In the genomic region with DNA sequence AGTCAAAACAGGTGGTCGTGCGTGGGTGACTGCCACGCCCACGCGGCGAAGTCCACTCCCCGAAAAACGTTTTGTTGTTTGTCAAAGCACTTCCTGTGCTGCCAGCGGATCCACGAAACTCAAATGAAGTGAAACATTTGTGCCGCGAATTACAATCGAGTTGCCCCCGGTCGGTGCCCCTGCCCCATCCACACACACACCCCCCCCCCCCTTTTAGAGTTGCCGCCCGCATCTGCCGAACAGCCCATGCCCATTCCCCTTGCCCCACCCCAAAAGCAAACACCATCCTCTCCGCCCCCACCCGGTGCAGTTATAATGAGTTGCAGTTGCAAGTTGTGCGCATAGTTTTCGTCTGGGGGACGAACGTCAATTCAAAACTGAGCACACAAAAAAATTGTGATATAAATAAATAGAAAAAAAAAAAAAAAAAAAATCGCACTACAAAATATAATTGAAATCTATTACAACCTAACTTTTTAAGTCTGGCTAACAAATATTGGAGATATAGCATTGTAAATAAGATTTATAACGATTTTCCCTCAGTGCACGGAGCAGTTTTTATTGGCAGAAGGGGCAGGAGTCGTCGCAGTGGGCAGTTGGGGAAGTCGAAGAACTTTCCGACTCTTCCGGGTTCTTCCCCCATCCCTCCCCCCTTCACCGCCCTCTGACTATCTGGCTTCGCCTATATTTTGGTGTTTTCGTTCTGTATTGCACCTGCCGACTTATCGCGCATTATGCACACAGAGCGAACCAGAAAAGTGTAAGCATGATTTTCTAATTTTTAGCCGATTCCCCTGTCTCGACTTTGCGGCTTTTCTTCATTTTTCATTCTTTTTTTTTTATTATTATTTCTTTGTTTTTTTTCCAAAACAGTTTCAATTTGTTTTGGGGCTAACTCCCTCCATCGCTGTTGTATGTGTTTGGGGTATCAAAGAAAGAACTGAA, we compare ENCODE assay signal across 1 fruit fly cellular context.
TF ChIP-seq lines count a peak whose summit lies in the region.

No protein-coding gene starts in this region.

TF ChIP-seq in whole organism, embryonic, 481 proteins besides CTCF, POLR2A, EP300 and RAD21 (continued from another document and continues in another):
- TF ChIP-seq lov (optimal IDR thresholded peaks at IDR 0.05; lab: Kevin White, UChicago) (no peak), lov (GFP tag; IDR thresholded peaks at IDR 0.05; lab: Robert Waterston, UW) (peak; percentile 80), CG32532 (GFP tag; IDR thresholded peaks at IDR 0.05; lab: Robert Waterston, UW) (no peak), dpn (GFP tag; optimal IDR thresholded peaks at IDR 0.05; lab: Kevin White, UChicago) (peak; percentile 6 to 39), Blimp-1 (GFP tag; optimal IDR thresholded peaks at IDR 0.05; lab: Kevin White, UChicago) (peak; percentile 84), org-1 (GFP tag; optimal IDR thresholded peaks at IDR 0.05; lab: Kevin White, UChicago) (no peak), C15 (GFP tag; IDR thresholded peaks at IDR 0.05; lab: Robert Waterston, UW) (no peak), PHDP (tag; optimal IDR thresholded peaks at IDR 0.05; lab: Kevin White, UChicago) (peak; percentile 61), fd3F (GFP tag; optimal IDR thresholded peaks at IDR 0.05; lab: Kevin White, UChicago) (no peak), inv (GFP tag; IDR thresholded peaks at IDR 0.05; lab: Robert Waterston, UW; ENCODE audit: partially characterized antibody) (no peak), CG9876 (GFP tag; optimal IDR thresholded peaks at IDR 0.05; lab: Kevin White, UChicago) (peak; percentile 3), Dip3 (GFP tag; optimal IDR thresholded peaks at IDR 0.05; lab: Kevin White, UChicago) (no peak), CG7987 (GFP tag; optimal IDR thresholded peaks at IDR 0.05; lab: Kevin White, UChicago) (no peak), toy (GFP tag; IDR thresholded peaks at IDR 0.05; lab: Robert Waterston, UW) (no peak), eyg (GFP tag; optimal IDR thresholded peaks at IDR 0.05; lab: Kevin White, UChicago) (no peak), CG10366 (GFP tag; IDR thresholded peaks at IDR 0.05; lab: Robert Waterston, UW) (peak; percentile 38), CG33557 (GFP tag; optimal IDR thresholded peaks at IDR 0.05; lab: Kevin White, UChicago) (peak; percentile 26), vnd (GFP tag; IDR thresholded peaks at IDR 0.05; lab: Robert Waterston, UW; ENCODE audit: partially characterized antibody) (no peak), emc (GFP tag; optimal IDR thresholded peaks at IDR 0.05; lab: Kevin White, UChicago) (no peak), CG10979 (tag; optimal IDR thresholded peaks at IDR 0.05; lab: Kevin White, UChicago) (peak; percentile 84), chm (GFP tag; IDR thresholded peaks at IDR 0.05; lab: Robert Waterston, UW) (peak; percentile 65; the same call in 1 of the 2 replicates), CoRest (tag; optimal IDR thresholded peaks at IDR 0.05; lab: Kevin White, UChicago) (peak; percentile 51), klu (GFP tag; IDR thresholded peaks at IDR 0.05; lab: Robert Waterston, UW) (no peak), CG30403 (GFP tag; optimal IDR thresholded peaks at IDR 0.05; lab: Kevin White, UChicago) (peak; percentile 43), CG3995 (GFP tag; optimal IDR thresholded peaks at IDR 0.05; lab: Kevin White, UChicago) (no peak), CG4328 (GFP tag; optimal IDR thresholded peaks at IDR 0.05; lab: Kevin White, UChicago) (no peak), CG1024 (GFP tag; IDR thresholded peaks at IDR 0.05; lab: Robert Waterston, UW) (peak; percentile 25; the same call in 1 of the 2 replicates), CG18476 (GFP tag; optimal IDR thresholded peaks at IDR 0.05; lab: Kevin White, UChicago) (no peak), cad (GFP tag; optimal IDR thresholded peaks at IDR 0.05; lab: Kevin White, UChicago) (no peak), Xbp1 (GFP tag; optimal IDR thresholded peaks at IDR 0.05; lab: Kevin White, UChicago) (peak; percentile 58), Rfx (GFP tag; IDR thresholded peaks at IDR 0.05; lab: Robert Waterston, UW) (no peak), CG12391 (tag; optimal IDR thresholded peaks at IDR 0.05; lab: Kevin White, UChicago) (peak; percentile 69), jing (GFP tag; optimal IDR thresholded peaks at IDR 0.05; lab: Kevin White, UChicago) (no peak), ato (GFP tag; IDR thresholded peaks at IDR 0.05; lab: Robert Waterston, UW; ENCODE audit: partially characterized antibody) (no peak), CG6272 (GFP tag; IDR thresholded peaks at IDR 0.05; lab: Robert Waterston, UW) (peak; percentile 41), CG12659 (GFP tag; optimal IDR thresholded peaks at IDR 0.05; lab: Kevin White, UChicago) (no peak), Lhr (GFP tag; optimal IDR thresholded peaks at IDR 0.05; lab: Kevin White, UChicago) (peak; percentile 33), chif (GFP tag; optimal IDR thresholded peaks at IDR 0.05; lab: Kevin White, UChicago) (peak; percentile 30 to 61), scrt (GFP tag; optimal IDR thresholded peaks at IDR 0.05; lab: Kevin White, UChicago) (no peak), CG31365 (tag; optimal IDR thresholded peaks at IDR 0.05; lab: Kevin White, UChicago) (no peak), Dfd (GFP tag; optimal IDR thresholded peaks at IDR 0.05; lab: Kevin White, UChicago) (no peak), CG1832 (GFP tag; optimal IDR thresholded peaks at IDR 0.05; lab: Kevin White, UChicago) (no peak), CG10267 (tag; optimal IDR thresholded peaks at IDR 0.05; lab: Kevin White, UChicago) (peak; percentile 51), Nf-YA (GFP tag; IDR thresholded peaks at IDR 0.05; lab: Robert Waterston, UW) (0 out of 2 replicates have a peak, but pooled peaks have one; percentile 37), CG43689 (GFP tag; IDR thresholded peaks at IDR 0.05; lab: Robert Waterston, UW) (no peak), CG13775 (GFP tag; optimal IDR thresholded peaks at IDR 0.05; lab: Kevin White, UChicago) (peak; percentile 23), aop (GFP tag; IDR thresholded peaks at IDR 0.05; lab: Robert Waterston, UW) (peak; percentile 33; the same call in 1 of the 2 replicates), NC2α (GFP tag; optimal IDR thresholded peaks at IDR 0.05; lab: Kevin White, UChicago) (no peak), Mes4 (GFP tag; optimal IDR thresholded peaks at IDR 0.05; lab: Kevin White, UChicago) (peak; percentile 32), CG6689 (GFP tag; IDR thresholded peaks at IDR 0.05; lab: Robert Waterston, UW) (peak; percentile 77), hb (GFP tag; IDR thresholded peaks at IDR 0.05; lab: Robert Waterston, UW; ENCODE audit: partially characterized antibody) (no peak), Abd-B (GFP tag; optimal IDR thresholded peaks at IDR 0.05; lab: Kevin White, UChicago) (peak; percentile 38), CG14014 (GFP tag; IDR thresholded peaks at IDR 0.05; lab: Robert Waterston, UW) (no peak), CG5953 (GFP tag; IDR thresholded peaks at IDR 0.05; lab: Robert Waterston, UW) (peak; percentile 59; the same call in 1 of the 2 replicates), repo (GFP tag; optimal IDR thresholded peaks at IDR 0.05; lab: Kevin White, UChicago) (no peak), gsb-n (tag; optimal IDR thresholded peaks at IDR 0.05; lab: Kevin White, UChicago) (peak; percentile 46), Asciz (GFP tag; optimal IDR thresholded peaks at IDR 0.05; lab: Kevin White, UChicago) (peak; percentile 43), Lim3 (GFP tag; IDR thresholded peaks at IDR 0.05; lab: Robert Waterston, UW) (no peak), Rx (GFP tag; IDR thresholded peaks at IDR 0.05; lab: Robert Waterston, UW) (no peak), sim (GFP tag; IDR thresholded peaks at IDR 0.05; lab: Robert Waterston, UW) (no peak), nerfin-2 (GFP tag; IDR thresholded peaks at IDR 0.05; lab: Robert Waterston, UW; ENCODE audit: partially characterized antibody) (no peak), ERR (GFP tag; optimal IDR thresholded peaks at IDR 0.05; lab: Kevin White, UChicago) (no peak), ftz-f1 (GFP tag; optimal IDR thresholded peaks at IDR 0.05; lab: Kevin White, UChicago) (no peak), Myb (GFP tag; optimal IDR thresholded peaks at IDR 0.05; lab: Kevin White, UChicago) (no peak), pan (optimal IDR thresholded peaks at IDR 0.05; lab: Kevin White, UChicago) (no peak), pan (GFP tag; optimal IDR thresholded peaks at IDR 0.05 in 1 of 2, IDR thresholded peaks at IDR 0.05 in 1 of 2) (peak in 1 of 2 experiments; percentile 39), cato (GFP tag; optimal IDR thresholded peaks at IDR 0.05; lab: Kevin White, UChicago; ENCODE audit: borderline replicate concordance) (no peak), CG8388 (GFP tag; optimal IDR thresholded peaks at IDR 0.05; lab: Kevin White, UChicago) (peak; percentile 57), CG6791 (GFP tag; IDR thresholded peaks at IDR 0.05; lab: Robert Waterston, UW; ENCODE audit: partially characterized antibody) (no peak), CG9609 (GFP tag; optimal IDR thresholded peaks at IDR 0.05; lab: Kevin White, UChicago) (no peak), NK7.1 (GFP tag; optimal IDR thresholded peaks at IDR 0.05; lab: Kevin White, UChicago) (no peak), gt (GFP tag; IDR thresholded peaks at IDR 0.05; lab: Robert Waterston, UW) (no peak), CG17612 (GFP tag; IDR thresholded peaks at IDR 0.05; lab: Robert Waterston, UW) (no peak), prd (optimal IDR thresholded peaks at IDR 0.05; lab: Kevin White, UChicago) (no peak), prd (GFP tag; IDR thresholded peaks at IDR 0.05; lab: Robert Waterston, UW) (peak; percentile 78), fd96Cb (tag; optimal IDR thresholded peaks at IDR 0.05; lab: Kevin White, UChicago) (peak; percentile 70), bsh (GFP tag; optimal IDR thresholded peaks at IDR 0.05; lab: Kevin White, UChicago) (peak in 1 of 2 experiments; percentile 92), CG2129 (GFP tag; IDR thresholded peaks at IDR 0.05; lab: Robert Waterston, UW; ENCODE audit: partially characterized antibody) (no peak), fd64A (GFP tag; optimal IDR thresholded peaks at IDR 0.05; lab: Kevin White, UChicago) (no peak), schlank (tag; optimal IDR thresholded peaks at IDR 0.05; lab: Kevin White, UChicago) (no peak), MBD-R2 (GFP tag; IDR thresholded peaks at IDR 0.05; lab: Robert Waterston, UW) (no peak), CG4730 (GFP tag; IDR thresholded peaks at IDR 0.05; lab: Robert Waterston, UW) (peak; percentile 48; the same call in 1 of the 2 replicates), kah (GFP tag; optimal IDR thresholded peaks at IDR 0.05; lab: Kevin White, UChicago) (peak; percentile 49), pros (GFP tag; optimal IDR thresholded peaks at IDR 0.05; lab: Kevin White, UChicago) (no peak), gcm2 (GFP tag; optimal IDR thresholded peaks at IDR 0.05; lab: Kevin White, UChicago) (no peak), Doc2 (GFP tag; IDR thresholded peaks at IDR 0.05; lab: Robert Waterston, UW) (no peak), insv (GFP tag; optimal IDR thresholded peaks at IDR 0.05; lab: Kevin White, UChicago) (no peak), wek (GFP tag; optimal IDR thresholded peaks at IDR 0.05; lab: Kevin White, UChicago) (no peak), Atf-2 (GFP tag; optimal IDR thresholded peaks at IDR 0.05; lab: Kevin White, UChicago) (no peak), zen (tag; optimal IDR thresholded peaks at IDR 0.05; lab: Kevin White, UChicago) (no peak), CG13123 (GFP tag; optimal IDR thresholded peaks at IDR 0.05; lab: Kevin White, UChicago) (peak; percentile 26), croc (GFP tag; conservative IDR thresholded peaks at IDR 0.05; lab: Robert Waterston, UW) (peak; percentile 66), gem (tag; optimal IDR thresholded peaks at IDR 0.05; lab: Kevin White, UChicago) (peak; percentile 65), CG13624 (GFP tag; optimal IDR thresholded peaks at IDR 0.05; lab: Kevin White, UChicago) (no peak), CG7928 (GFP tag; optimal IDR thresholded peaks at IDR 0.05; lab: Kevin White, UChicago) (no peak), CG8924 (tag; optimal IDR thresholded peaks at IDR 0.05; lab: Kevin White, UChicago) (peak; percentile 58), zen2 (GFP tag; IDR thresholded peaks at IDR 0.05; lab: Robert Waterston, UW; ENCODE audit: partially characterized antibody) (no peak), CG10462 (GFP tag; optimal IDR thresholded peaks at IDR 0.05; lab: Kevin White, UChicago) (peak; percentile 39), knrl (GFP tag; IDR thresholded peaks at IDR 0.05; lab: Robert Waterston, UW; ENCODE audit: partially characterized antibody) (no peak), ac (GFP tag; optimal IDR thresholded peaks at IDR 0.05; lab: Kevin White, UChicago) (no peak), crp (GFP tag; optimal IDR thresholded peaks at IDR 0.05; lab: Kevin White, UChicago) (no peak), Hand (GFP tag; optimal IDR thresholded peaks at IDR 0.05; lab: Kevin White, UChicago) (no peak), Optix (GFP tag; IDR thresholded peaks at IDR 0.05; lab: Robert Waterston, UW) (peak; percentile 52; the same call in 1 of the 3 replicates), CG4404 (GFP tag; IDR thresholded peaks at IDR 0.05; lab: Robert Waterston, UW) (peak; percentile 24; the same call in 1 of the 2 replicates), da (GFP tag; optimal IDR thresholded peaks at IDR 0.05; lab: Kevin White, UChicago) (no peak), CG17802 (tag; optimal IDR thresholded peaks at IDR 0.05; lab: Kevin White, UChicago) (peak; percentile 1), twi (tag; optimal IDR thresholded peaks at IDR 0.05; lab: Kevin White, UChicago) (peak; percentile 36), Eip74EF (GFP tag; optimal IDR thresholded peaks at IDR 0.05; lab: Kevin White, UChicago) (peak in 1 of 2 experiments; percentile 6), CG1603 (tag; optimal IDR thresholded peaks at IDR 0.05; lab: Kevin White, UChicago) (no peak), danr (GFP tag; IDR thresholded peaks at IDR 0.05; lab: Robert Waterston, UW) (no peak; the same call in 1 of the 2 replicates), CG18262 (tag; optimal IDR thresholded peaks at IDR 0.05; lab: Kevin White, UChicago) (peak; percentile 84), pb (GFP tag; optimal IDR thresholded peaks at IDR 0.05; lab: Kevin White, UChicago) (no peak), CG9215 (GFP tag; IDR thresholded peaks at IDR 0.05; lab: Robert Waterston, UW) (no peak), Mrtf (GFP tag; IDR thresholded peaks at IDR 0.05; lab: Robert Waterston, UW) (no peak; the same call in 2 of the 3 replicates), CG11696 (GFP tag; IDR thresholded peaks at IDR 0.05; lab: Robert Waterston, UW) (0 out of 2 replicates have a peak, but pooled peaks have one; percentile 9), Sry-β (GFP tag; optimal IDR thresholded peaks at IDR 0.05; lab: Kevin White, UChicago) (no peak), Dbx (GFP tag; IDR thresholded peaks at IDR 0.05; lab: Robert Waterston, UW) (no peak), crc (GFP tag; optimal IDR thresholded peaks at IDR 0.05; lab: Kevin White, UChicago) (peak; percentile 22), luna (GFP tag; optimal IDR thresholded peaks at IDR 0.05; lab: Kevin White, UChicago) (no peak), CG17912 (GFP tag; optimal IDR thresholded peaks at IDR 0.05; lab: Kevin White, UChicago) (no peak)
